Worm (Caenorhabditis elegans): Measurements from ENCODE around the gene unc-79.
A peak's percentile ranks its signal among the peaks of the same experiment; 100 is the strongest.

Gene unc-79

DNA sequence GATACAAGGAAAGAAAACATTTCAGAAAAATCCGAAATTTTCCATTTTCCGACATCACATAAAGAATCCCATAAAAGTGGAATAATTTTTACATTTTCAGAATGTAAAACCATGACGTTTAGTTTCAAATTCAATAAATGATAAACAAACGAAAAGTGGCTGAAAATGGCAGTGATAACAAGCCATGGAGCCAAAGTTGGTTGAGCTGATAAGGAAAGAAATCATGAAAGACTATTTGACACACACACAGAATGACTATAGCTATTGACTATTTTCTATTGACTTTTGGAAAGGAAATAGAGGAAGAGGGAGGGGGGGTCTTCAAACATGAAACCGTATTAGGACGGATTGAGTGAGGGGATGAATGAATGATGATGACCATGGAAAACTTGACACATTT lies 26.7 kb upstream of the unc-79 start (continued):
- no peak for TF ChIP-seq lin-11 (tag; optimal IDR thresholded peaks at IDR 0.05)
- no peak for TF ChIP-seq elt-1 (tag; optimal IDR thresholded peaks at IDR 0.05)
- peak; percentile 37 for TF ChIP-seq gmeb-1 (tag; optimal IDR thresholded peaks at IDR 0.05)
- no peak for TF ChIP-seq mdl-1 (tag; optimal IDR thresholded peaks at IDR 0.05)
- no peak for TF ChIP-seq nhr-237 (tag; optimal IDR thresholded peaks at IDR 0.05)
- no peak for TF ChIP-seq sma-3 (GFP tag; optimal IDR thresholded peaks at IDR 0.05)
- no peak for TF ChIP-seq sem-4 (tag; optimal IDR thresholded peaks at IDR 0.05)
- no peak for TF ChIP-seq nhr-11 (tag; optimal IDR thresholded peaks at IDR 0.05)
- TF ChIP-seq alr-1 (tag; optimal IDR thresholded peaks at IDR 0.05): no peak

DNA sequence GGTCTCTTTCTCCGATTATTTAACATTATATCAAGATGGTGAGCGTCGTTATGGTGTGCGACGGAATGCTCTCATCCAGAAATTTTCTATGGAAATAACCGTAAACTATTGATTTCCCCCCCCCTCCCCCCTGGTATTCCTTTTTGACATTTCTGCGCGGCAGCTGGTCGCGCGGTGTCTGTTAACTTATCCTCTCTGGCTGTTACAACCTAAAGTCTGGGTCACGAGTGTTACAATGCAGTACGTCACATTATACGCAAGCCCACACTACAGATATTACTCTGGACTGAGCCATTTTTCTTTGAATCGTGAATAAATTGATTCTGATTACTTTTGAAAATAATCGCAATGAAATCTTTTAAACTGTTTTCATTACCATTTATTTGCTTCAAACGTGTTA lies 17.3 kb upstream of the unc-79 start:
- TF ChIP-seq sma-9 (GFP tag; optimal IDR thresholded peaks at IDR 0.05): no peak
- no peak for TF ChIP-seq sma-9 (tag; optimal IDR thresholded peaks at IDR 0.05)
- TF ChIP-seq sma-3 (GFP tag; optimal IDR thresholded peaks at IDR 0.05): no peak
- TF ChIP-seq F13H6.1 (tag; optimal IDR thresholded peaks at IDR 0.05): no peak
- no peak for TF ChIP-seq Y55F3AM.14 (GFP tag; optimal IDR thresholded peaks at IDR 0.05)
- TF ChIP-seq fos-1 (tag; optimal IDR thresholded peaks at IDR 0.05): no peak
- TF ChIP-seq aly-2 (tag; optimal IDR thresholded peaks at IDR 0.05): no peak
- TF ChIP-seq nhr-237 (tag; optimal IDR thresholded peaks at IDR 0.05): no peak
- no peak for TF ChIP-seq lsy-2 (tag; optimal IDR thresholded peaks at IDR 0.05)
- TF ChIP-seq alr-1 (tag; optimal IDR thresholded peaks at IDR 0.05): no peak

- TF ChIP-seq nhr-129 (tag; optimal IDR thresholded peaks at IDR 0.05) (no peak), lin-13 (GFP tag; optimal IDR thresholded peaks at IDR 0.05) (peak; percentile 18), C34F6.9 (tag; optimal IDR thresholded peaks at IDR 0.05) (peak; percentile 42), gmeb-1 (tag; optimal IDR thresholded peaks at IDR 0.05) (peak; percentile 89), ztf-4 (tag; optimal IDR thresholded peaks at IDR 0.05) (no peak), lsy-2 (tag; optimal IDR thresholded peaks at IDR 0.05) (peak in 1 of 2 experiments; percentile 49), unc-55 (GFP tag; optimal IDR thresholded peaks at IDR 0.05) (peak; percentile 66), elt-3 (tag; optimal IDR thresholded peaks at IDR 0.05) (no peak), sem-4 (tag; optimal IDR thresholded peaks at IDR 0.05) (no peak)
These were observed 8.5 kb upstream of the unc-79 start, which contains the start of gene rcq-5 for ce11 chrIII:4057894-4058293. Gene rcq-5, minus strand, starts transcription at chrIII:4057976.

DNA sequence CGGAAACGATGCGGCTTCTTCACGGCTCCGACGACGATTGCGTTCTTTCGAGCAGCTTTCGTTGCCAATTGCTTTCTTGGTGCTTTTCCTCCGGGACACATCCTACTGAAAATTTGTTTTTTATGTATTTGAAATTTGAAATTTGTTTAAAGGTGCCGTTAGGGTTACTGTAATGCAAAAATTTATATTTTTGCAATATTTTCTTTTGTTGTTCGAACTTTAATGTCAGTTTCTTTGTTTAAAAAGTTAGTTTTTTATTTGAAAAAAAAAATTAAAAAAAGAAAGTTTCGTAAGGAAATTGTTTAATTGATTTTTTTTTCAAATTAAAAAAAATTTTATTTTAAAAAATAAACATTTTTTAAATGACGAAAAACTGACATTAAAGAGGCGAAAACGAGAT lies 7.8 kb upstream of the unc-79 start, which contains the start of gene his-69:
TSS of gene his-69 (minus strand) at position 101 of the 400 bp plus-strand sequence.
- TF ChIP-seq nhr-6 (tag; optimal IDR thresholded peaks at IDR 0.05) (no peak), lin-39 (tag; optimal IDR thresholded peaks at IDR 0.05) (no peak), lin-13 (GFP tag; optimal IDR thresholded peaks at IDR 0.05) (no peak), ztf-11 (tag; optimal IDR thresholded peaks at IDR 0.05) (no peak), ceh-82 (tag; optimal IDR thresholded peaks at IDR 0.05) (no peak), sma-3 (GFP tag; optimal IDR thresholded peaks at IDR 0.05) (no peak), zag-1 (tag; optimal IDR thresholded peaks at IDR 0.05) (no peak), nhr-11 (tag; optimal IDR thresholded peaks at IDR 0.05) (no peak), ZK546.5 (tag; optimal IDR thresholded peaks at IDR 0.05) (no peak), nhr-21 (tag; optimal IDR thresholded peaks at IDR 0.05) (no peak), R02D3.7 (tag; optimal IDR thresholded peaks at IDR 0.05) (no peak), mab-5 (tag; optimal IDR thresholded peaks at IDR 0.05) (no peak), fos-1 (tag; optimal IDR thresholded peaks at IDR 0.05) (no peak), Y55F3AM.14 (GFP tag; optimal IDR thresholded peaks at IDR 0.05) (no peak), ama-1 (optimal IDR thresholded peaks at IDR 0.05) (no peak), C34F6.9 (tag; optimal IDR thresholded peaks at IDR 0.05) (no peak), dmd-4 (tag; optimal IDR thresholded peaks at IDR 0.05) (no peak)

DNA sequence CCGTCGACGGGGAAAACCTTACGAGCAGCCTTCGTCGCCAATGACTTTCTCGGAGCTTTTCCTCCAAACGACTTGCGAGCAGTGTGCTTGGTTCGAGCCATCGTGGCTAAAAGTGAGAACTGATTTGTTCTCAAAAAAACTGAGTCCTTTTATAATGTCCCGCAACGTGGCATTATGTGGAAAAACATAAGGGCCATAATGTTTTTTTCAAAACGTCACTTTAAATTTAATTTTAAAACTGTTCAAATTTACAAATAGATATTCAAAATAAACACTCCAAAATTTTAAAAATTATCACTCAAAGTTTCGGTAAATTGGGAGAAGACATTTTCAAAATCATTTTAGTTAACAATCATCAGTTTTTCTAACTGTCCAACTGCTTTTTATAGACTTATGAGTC lies 6.4 kb upstream of the unc-79 start, which contains the start of gene his-70:
TSS of gene his-70 (minus strand) at position 101 of the 400 bp plus-strand sequence.
- no peak for TF ChIP-seq snpc-4 (tag; optimal IDR thresholded peaks at IDR 0.05)
- no peak for TF ChIP-seq mdl-1 (tag; optimal IDR thresholded peaks at IDR 0.05)
- no peak for TF ChIP-seq sem-4 (tag; optimal IDR thresholded peaks at IDR 0.05)
- no peak for TF ChIP-seq blmp-1 (tag; optimal IDR thresholded peaks at IDR 0.05; ENCODE audit: insufficient read depth)
- no peak for TF ChIP-seq fos-1 (tag; optimal IDR thresholded peaks at IDR 0.05)
- no peak for TF ChIP-seq nhr-77 (tag; optimal IDR thresholded peaks at IDR 0.05)
- no peak for TF ChIP-seq egl-27 (tag; optimal IDR thresholded peaks at IDR 0.05)
- TF ChIP-seq ztf-11 (tag; optimal IDR thresholded peaks at IDR 0.05): no peak
- TF ChIP-seq unc-55 (GFP tag; optimal IDR thresholded peaks at IDR 0.05): no peak
- TF ChIP-seq F13H6.1 (tag; optimal IDR thresholded peaks at IDR 0.05): no peak
- no peak for TF ChIP-seq skn-1 (tag; optimal IDR thresholded peaks at IDR 0.05)
- TF ChIP-seq alr-1 (tag; optimal IDR thresholded peaks at IDR 0.05): no peak
- no peak for TF ChIP-seq R02D3.7 (tag; optimal IDR thresholded peaks at IDR 0.05)
- no peak for TF ChIP-seq ztf-4 (tag; optimal IDR thresholded peaks at IDR 0.05)
- TF ChIP-seq nhr-129 (tag; optimal IDR thresholded peaks at IDR 0.05): no peak
- TF ChIP-seq nhr-6 (tag; optimal IDR thresholded peaks at IDR 0.05): no peak
- no peak for TF ChIP-seq Y55F3AM.14 (GFP tag; optimal IDR thresholded peaks at IDR 0.05)
- no peak for TF ChIP-seq unc-62 (GFP tag; optimal IDR thresholded peaks at IDR 0.05)
- TF ChIP-seq nhr-12 (tag; optimal IDR thresholded peaks at IDR 0.05): no peak
- no peak for TF ChIP-seq nhr-10 (tag; optimal IDR thresholded peaks at IDR 0.05)
